Fruit fly (Drosophila melanogaster) whole organism, embryonic: Measurements from ENCODE around the gene Muted.

Experiments
- BEAF-32 ChIP-seq: fragments of 200-800 bp; sonication (Bioruptor generic); optimal IDR thresholded peaks from 3 replicates; lab custom pipeline; 2017; ENCODE audit warnings: missing biosample characterization, missing genetic modification characterization, mild to moderate bottlenecking, moderate library complexity, missing genetic modification reagents
- Blimp-1 ChIP-seq: fragments of 200-800 bp; sonication (Bioruptor generic); optimal IDR thresholded peaks from 3 replicates; lab custom pipeline; 2018; ENCODE audit warnings: missing biosample characterization, missing genetic modification characterization, mild to moderate bottlenecking, moderate library complexity, missing genetic modification reagents
- CG10565 ChIP-seq: fragments of 200-800 bp; sonication (Bioruptor generic); optimal IDR thresholded peaks from 3 replicates; lab custom pipeline; 2016; ENCODE audit warnings: missing biosample characterization, mild to moderate bottlenecking, missing genetic modification characterization
- CG11456 ChIP-seq: fragments of 200-800 bp; sonication (Bioruptor generic); IDR thresholded peaks from 3 replicates; pipeline ENCODE4 v1.3.6; 2022; ENCODE audit warnings: missing biosample characterization, missing genetic modification characterization
- CG11504 ChIP-seq: fragments of 200-800 bp; sonication (Bioruptor generic); optimal IDR thresholded peaks from 3 replicates; lab custom pipeline; 2019; ENCODE audit warnings: missing biosample characterization, mild to moderate bottlenecking, missing genetic modification characterization, moderate library complexity
- CG12155 ChIP-seq: fragments of 200-800 bp; sonication (Bioruptor generic); optimal IDR thresholded peaks from 3 replicates; lab custom pipeline; 2016; ENCODE audit warnings: missing biosample characterization, missing genetic modification characterization
- CG12391 ChIP-seq: fragments of 200-800 bp; sonication (Bioruptor generic); optimal IDR thresholded peaks from 3 replicates; lab custom pipeline; 2018; ENCODE audit warnings: missing biosample characterization, mild to moderate bottlenecking, missing genetic modification characterization, moderate library complexity
- CG13287 ChIP-seq: fragments of 200-800 bp; sonication (Bioruptor generic); IDR thresholded peaks from 2 replicates; pipeline ENCODE4 v1.3.6; 2022; ENCODE audit warnings: missing biosample characterization, missing genetic modification characterization; ENCODE audit not compliant: partially characterized antibody
- CG16813 ChIP-seq: fragments of 200-800 bp; sonication (Bioruptor generic); IDR thresholded peaks from 3 replicates; pipeline ENCODE4 v1.3.6; 2022; ENCODE audit warnings: missing biosample characterization, missing genetic modification characterization; ENCODE audit not compliant: partially characterized antibody
- CG17328 ChIP-seq: fragments of 200-800 bp; sonication (Bioruptor generic); IDR thresholded peaks from 2 replicates; pipeline ENCODE4 v1.3.6; 2022; ENCODE audit warnings: missing biosample characterization, missing genetic modification characterization
- CG2712 ChIP-seq: fragments of 200-800 bp; optimal IDR thresholded peaks from 3 replicates; lab custom pipeline; 2019; ENCODE audit warnings: missing biosample characterization, mild to moderate bottlenecking, missing genetic modification characterization, moderate library complexity
- CG2889 ChIP-seq: fragments of 200-800 bp; sonication (Bioruptor generic); IDR thresholded peaks from 3 replicates; pipeline ENCODE4 v1.3.6; 2022; ENCODE audit warnings: missing biosample characterization, missing genetic modification characterization
- CG30020 ChIP-seq: fragments of 200-800 bp; optimal IDR thresholded peaks from 2 replicates; lab custom pipeline; 2019; ENCODE audit warnings: missing biosample characterization, mild to moderate bottlenecking, missing genetic modification characterization, moderate library complexity
- CG30403 ChIP-seq: fragments of 200-800 bp; sonication (Bioruptor generic); optimal IDR thresholded peaks from 3 replicates; lab custom pipeline; 2016; ENCODE audit warnings: missing biosample characterization, missing genetic modification characterization
- CG3407 ChIP-seq: fragments of 200-800 bp; sonication (Bioruptor generic); optimal IDR thresholded peaks from 2 replicates; lab custom pipeline; 2018; ENCODE audit warnings: missing biosample characterization, mild to moderate bottlenecking, missing genetic modification characterization
- CG34376 ChIP-seq: fragments of 200-800 bp; sonication (Bioruptor generic); optimal IDR thresholded peaks from 2 replicates; lab custom pipeline; 2018; ENCODE audit warnings: missing biosample characterization, mild to moderate bottlenecking, missing genetic modification characterization
- CG3847 ChIP-seq: fragments of 200-800 bp; sonication (Bioruptor generic); IDR thresholded peaks from 2 replicates; pipeline ENCODE4 v1.3.6; 2022; ENCODE audit warnings: missing biosample characterization, missing genetic modification characterization
- CG4282 ChIP-seq: fragments of 200-800 bp; sonication (Bioruptor generic); optimal IDR thresholded peaks from 2 replicates; lab custom pipeline; 2016; ENCODE audit warnings: missing biosample characterization, missing genetic modification characterization
- CG8290 ChIP-seq, 3 experiments: fragments of 200-800 bp; sonication (Bioruptor generic); optimal IDR thresholded peaks; 2 replicates each; lab custom pipeline; 2016 to 2019; ENCODE audit warnings: missing biosample characterization in 3 of 3, missing genetic modification characterization in 3 of 3, mild to moderate bottlenecking in 2 of 3, moderate library complexity in 1 of 3
- CG8359 ChIP-seq: fragments of 200-800 bp; sonication (Bioruptor generic); optimal IDR thresholded peaks from 2 replicates; lab custom pipeline; 2017; ENCODE audit warnings: missing biosample characterization, mild to moderate bottlenecking, missing genetic modification characterization, borderline replicate concordance
- CG8478 ChIP-seq: fragments of >200 bp; optimal IDR thresholded peaks from 2 replicates; lab custom pipeline; 2018
- CG8924 ChIP-seq: fragments of 200-800 bp; optimal IDR thresholded peaks from 3 replicates; lab custom pipeline; 2019; ENCODE audit warnings: missing biosample characterization, mild to moderate bottlenecking, missing genetic modification characterization, moderate library complexity
- Eip74EF ChIP-seq, 2 experiments: fragments of 200-800 bp in 1 of 2; fragments of >200 bp in 1 of 2; sonication (Bioruptor generic) in 1 of 2; optimal IDR thresholded peaks; 2 replicates each; lab custom pipeline; 2017 to 2019; ENCODE audit warnings: missing biosample characterization in 2 of 2, missing genetic modification characterization in 2 of 2, mild to moderate bottlenecking in 1 of 2, moderate library complexity in 1 of 2
- Gsc ChIP-seq: fragments of 200-800 bp; sonication (Bioruptor generic); IDR thresholded peaks from 2 replicates; pipeline ENCODE4 v1.3.6; 2022; ENCODE audit warnings: missing biosample characterization, missing genetic modification characterization
- HLH3B ChIP-seq: fragments of 200-800 bp; sonication (Bioruptor generic); IDR thresholded peaks from 2 replicates; pipeline ENCODE4 v1.3.6; 2022; ENCODE audit warnings: missing biosample characterization, missing genetic modification characterization
- HLH4C ChIP-seq: fragments of 200-800 bp; sonication (Bioruptor generic); IDR thresholded peaks from 3 replicates; pipeline ENCODE4 v1.3.6; 2022; ENCODE audit warnings: missing biosample characterization, missing genetic modification characterization; ENCODE audit not compliant: partially characterized antibody
- Jarid2 ChIP-seq: fragments of 200-800 bp; sonication (Bioruptor generic); optimal IDR thresholded peaks from 3 replicates; lab custom pipeline; 2017; ENCODE audit warnings: mild to moderate bottlenecking, missing biosample characterization, missing genetic modification reagents, missing genetic modification characterization
- Oli ChIP-seq: fragments of 200-800 bp; sonication (Bioruptor generic); optimal IDR thresholded peaks from 2 replicates; lab custom pipeline; 2018; ENCODE audit warnings: missing biosample characterization, mild to moderate bottlenecking, missing genetic modification characterization, moderate library complexity
- Scr ChIP-seq: fragments of 200-800 bp; sonication (Bioruptor generic); IDR thresholded peaks from 2 replicates; pipeline ENCODE4 v1.3.6; 2022; ENCODE audit warnings: missing biosample characterization, missing genetic modification characterization; ENCODE audit not compliant: partially characterized antibody
- ato ChIP-seq: fragments of 200-800 bp; sonication (Bioruptor generic); IDR thresholded peaks from 2 replicates; pipeline ENCODE4 v1.3.6; 2022; ENCODE audit warnings: missing biosample characterization, missing genetic modification characterization; ENCODE audit not compliant: partially characterized antibody
- crol ChIP-seq: fragments of 200-800 bp; sonication (Bioruptor generic); IDR thresholded peaks from 2 replicates; pipeline ENCODE4 v1.3.6; 2022; ENCODE audit warnings: missing biosample characterization, missing genetic modification characterization
- da ChIP-seq: fragments of 200-800 bp; sonication (Bioruptor generic); optimal IDR thresholded peaks from 2 replicates; lab custom pipeline; 2016; ENCODE audit warnings: missing biosample characterization, missing genetic modification characterization
- disco-r ChIP-seq: fragments of 200-800 bp; sonication (Bioruptor generic); optimal IDR thresholded peaks from 2 replicates; lab custom pipeline; 2016; ENCODE audit warnings: missing biosample characterization, missing genetic modification characterization
- fd102C ChIP-seq: fragments of 200-800 bp; sonication (Bioruptor generic); optimal IDR thresholded peaks from 2 replicates; lab custom pipeline; 2018; ENCODE audit warnings: missing biosample characterization, mild to moderate bottlenecking, missing genetic modification characterization, moderate library complexity
- fu2 ChIP-seq: fragments of 200-800 bp; sonication (Bioruptor generic); optimal IDR thresholded peaks from 2 replicates; lab custom pipeline; 2016; ENCODE audit warnings: missing biosample characterization, missing genetic modification characterization
- gt ChIP-seq: fragments of 200-800 bp; sonication (Bioruptor generic); IDR thresholded peaks from 2 replicates; pipeline ENCODE4 v1.3.6; 2022; ENCODE audit warnings: missing biosample characterization, missing genetic modification characterization
- jing ChIP-seq: fragments of 200-800 bp; sonication (Bioruptor generic); optimal IDR thresholded peaks from 2 replicates; lab custom pipeline; 2018; ENCODE audit warnings: missing biosample characterization, mild to moderate bottlenecking, missing genetic modification characterization
- jumu ChIP-seq: fragments of 200-800 bp; sonication (Bioruptor generic); optimal IDR thresholded peaks from 3 replicates; lab custom pipeline; 2016; ENCODE audit warnings: missing biosample characterization, missing genetic modification characterization
- knrl ChIP-seq: fragments of 200-800 bp; sonication (Bioruptor generic); IDR thresholded peaks from 3 replicates; pipeline ENCODE4 v1.3.6; 2022; ENCODE audit warnings: missing biosample characterization, missing genetic modification characterization; ENCODE audit not compliant: partially characterized antibody
- mld ChIP-seq: fragments of 200-800 bp; sonication (Bioruptor generic); IDR thresholded peaks from 3 replicates; pipeline ENCODE4 v1.3.6; 2022; ENCODE audit warnings: missing biosample characterization, missing genetic modification characterization; ENCODE audit not compliant: partially characterized antibody
- nmo ChIP-seq: fragments of 200-800 bp; sonication (Bioruptor generic); optimal IDR thresholded peaks from 2 replicates; lab custom pipeline; 2018; ENCODE audit warnings: missing biosample characterization, mild to moderate bottlenecking, missing genetic modification characterization, moderate library complexity
- pfk ChIP-seq: fragments of 200-800 bp; sonication (Bioruptor generic); optimal IDR thresholded peaks from 2 replicates; lab custom pipeline; 2018; ENCODE audit warnings: missing biosample characterization, mild to moderate bottlenecking, missing genetic modification characterization, moderate library complexity
- pum ChIP-seq: fragments of 200-800 bp; sonication (Bioruptor generic); optimal IDR thresholded peaks from 2 replicates; lab custom pipeline; 2016; ENCODE audit warnings: missing biosample characterization, missing genetic modification characterization
- sens ChIP-seq: fragments of 200-800 bp; sonication (Bioruptor generic); peaks from one replicate; lab custom pipeline; 2016; ENCODE audit warnings: missing biosample characterization, missing genetic modification characterization
- tll ChIP-seq, 2 experiments: fragments of 200-800 bp in 1 of 2; fragments of >200 bp in 1 of 2; sonication (Bioruptor generic) in 1 of 2; optimal IDR thresholded peaks; 2 replicates each; lab custom pipeline; 2017 to 2019; ENCODE audit warnings: missing biosample characterization in 2 of 2, missing genetic modification characterization in 2 of 2, mild to moderate bottlenecking in 1 of 2, moderate library complexity in 1 of 2
- trh ChIP-seq: fragments of 200-800 bp; sonication (Bioruptor generic); optimal IDR thresholded peaks from 2 replicates; lab custom pipeline; 2016; ENCODE audit warnings: missing biosample characterization, missing genetic modification characterization
- unpg ChIP-seq: fragments of 200-800 bp; sonication (Bioruptor generic); optimal IDR thresholded peaks from 3 replicates; lab custom pipeline; 2018; ENCODE audit warnings: missing biosample characterization, mild to moderate bottlenecking, missing genetic modification characterization, moderate library complexity
- wek ChIP-seq: fragments of 200-800 bp; sonication (Bioruptor generic); optimal IDR thresholded peaks from 3 replicates; lab custom pipeline; 2018; ENCODE audit warnings: missing biosample characterization, mild to moderate bottlenecking, missing genetic modification characterization, moderate library complexity

Gene Muted

DNA sequence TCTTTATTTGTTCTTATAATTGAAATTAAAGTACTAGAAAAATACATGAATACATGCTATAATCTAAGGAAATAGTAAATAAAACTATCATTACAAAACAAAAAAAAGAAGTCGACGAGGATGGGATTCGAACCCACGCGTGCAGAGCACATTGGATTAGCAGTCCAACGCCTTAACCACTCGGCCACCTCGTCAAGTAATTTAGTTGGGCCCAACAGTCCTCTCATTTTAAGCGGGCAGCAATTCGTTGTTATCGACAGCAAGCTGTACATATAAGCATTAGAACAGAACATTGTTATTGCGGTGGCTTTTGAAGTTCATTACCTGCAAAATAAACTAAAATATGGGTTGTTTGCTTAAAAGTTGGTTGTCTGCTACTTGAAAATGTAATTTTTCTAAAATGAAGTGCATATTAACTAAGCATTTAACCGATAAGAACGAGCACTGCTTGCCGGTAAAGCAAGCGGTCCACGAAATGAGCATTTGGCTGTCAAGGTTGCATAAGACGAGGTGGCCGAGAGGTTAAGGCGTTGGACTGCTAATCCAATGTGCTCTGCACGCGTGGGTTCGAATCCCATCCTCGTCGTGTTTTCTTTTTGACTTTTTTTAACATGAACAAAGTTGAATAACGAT is 34.8 kb downstream of the Muted start (continued):
- TF ChIP-seq CG34376 (GFP tag; lab: Kevin White, UChicago) (peak; percentile 23), knrl (GFP tag; lab: Robert Waterston, UW) (peak; percentile 67), CG17328 (GFP tag; lab: Robert Waterston, UW) (0 out of 2 replicates have a peak, but pooled peaks have one; percentile 20), fu2 (GFP tag; lab: Kevin White, UChicago) (no peak), HLH3B (no peak), Gsc (GFP tag; lab: Robert Waterston, UW) (no peak), CG12391 (tag; lab: Kevin White, UChicago) (peak; percentile 22), CG30020 (tag; lab: Kevin White, UChicago) (no peak), CG8359 (GFP tag; lab: Kevin White, UChicago) (no peak), da (GFP tag; lab: Kevin White, UChicago) (no peak), HLH4C (GFP tag; lab: Robert Waterston, UW) (peak; percentile 83), trh (GFP tag; lab: Kevin White, UChicago) (no peak), Oli (tag; lab: Kevin White, UChicago) (no peak), CG8924 (tag; lab: Kevin White, UChicago) (no peak), CG30403 (GFP tag; lab: Kevin White, UChicago) (no peak), crol (GFP tag; lab: Robert Waterston, UW) (no peak), CG3847 (GFP tag; lab: Robert Waterston, UW) (no peak), Eip74EF (GFP tag; optimal IDR thresholded peaks at IDR 0.05; lab: Kevin White, UChicago) (peak; percentile 4 to 99), pfk (GFP tag; lab: Kevin White, UChicago) (no peak), CG8478 (lab: Kevin White, UChicago) (peak; percentile 81), pum (GFP tag; lab: Kevin White, UChicago) (no peak), CG2889 (GFP tag; lab: Robert Waterston, UW) (no peak), CG3407 (GFP tag; lab: Kevin White, UChicago) (no peak), wek (GFP tag; lab: Kevin White, UChicago) (no peak), ato (peak; percentile 74), CG8290 (GFP tag; optimal IDR thresholded peaks at IDR 0.05; lab: Kevin White, UChicago) (no peak), CG8290 (tag; optimal IDR thresholded peaks at IDR 0.05; lab: Kevin White, UChicago) (peak in 1 of 2 experiments; percentile 16), CG11504 (peak; percentile 5), tll (GFP tag; optimal IDR thresholded peaks at IDR 0.05; lab: Kevin White, UChicago) (no peak), mld (GFP tag; lab: Robert Waterston, UW) (peak; percentile 93), disco-r (GFP tag; lab: Kevin White, UChicago) (no peak), jumu (GFP tag; lab: Kevin White, UChicago) (no peak), CG16813 (GFP tag; lab: Robert Waterston, UW) (peak; percentile 80), Blimp-1 (GFP tag; lab: Kevin White, UChicago) (no peak), unpg (GFP tag; lab: Kevin White, UChicago) (no peak), sens (GFP tag; lab: Kevin White, UChicago) (peak; percentile 68), Jarid2 (GFP tag; lab: Kevin White, UChicago) (no peak), CG13287 (GFP tag; lab: Robert Waterston, UW) (peak; percentile 54; the same call in 1 of the 2 replicates), CG10565 (GFP tag; lab: Kevin White, UChicago) (no peak), fd102C (no peak), BEAF-32 (no peak), Scr (GFP tag; lab: Robert Waterston, UW) (peak; percentile 68), nmo (peak; percentile 22), CG2712 (tag; lab: Kevin White, UChicago) (no peak), CG4282 (GFP tag; lab: Kevin White, UChicago) (no peak), jing (GFP tag; lab: Kevin White, UChicago) (no peak), gt (no peak), CG12155 (GFP tag; lab: Kevin White, UChicago) (no peak), CG11456 (GFP tag; lab: Robert Waterston, UW) (no peak)
